Fruit fly (Drosophila melanogaster): ENCODE results near the gene MED31.

The MED31 gene

dm6 chr3R:4658991-4659933 lies 17.5 kb downstream of the MED31 start, which contains the start of gene smash (continued):
- peak; percentile 34 for TF ChIP-seq CG3032 (tag; optimal IDR thresholded peaks at IDR 0.05)
- peak; percentile 22 for TF ChIP-seq CG8632 (GFP tag; optimal IDR thresholded peaks at IDR 0.05)
- no peak for TF ChIP-seq Eip93F (GFP tag; optimal IDR thresholded peaks at IDR 0.05)
- peak; percentile 15 for TF ChIP-seq topi (GFP tag; optimal IDR thresholded peaks at IDR 0.05)
- TF ChIP-seq Sox102F (GFP tag; optimal IDR thresholded peaks at IDR 0.05) = no peak
- no peak for TF ChIP-seq fd59A (GFP tag; optimal IDR thresholded peaks at IDR 0.05)
- no peak for TF ChIP-seq acj6 (GFP tag; optimal IDR thresholded peaks at IDR 0.05)
- no peak for TF ChIP-seq CG9139 (GFP tag; optimal IDR thresholded peaks at IDR 0.05)
- peak; percentile 53 to 69 for TF ChIP-seq ss (GFP tag; optimal IDR thresholded peaks at IDR 0.05)
- TF ChIP-seq Gug (GFP tag; IDR thresholded peaks at IDR 0.05) = no peak
- peak; percentile 61 for TF ChIP-seq net (GFP tag; optimal IDR thresholded peaks at IDR 0.05)
- TF ChIP-seq Eip75B (GFP tag; optimal IDR thresholded peaks at IDR 0.05) = peak; percentile 63
- peak; percentile 26 for TF ChIP-seq CG6276 (GFP tag; optimal IDR thresholded peaks at IDR 0.05)
- peak; percentile 51 for TF ChIP-seq Met (GFP tag; optimal IDR thresholded peaks at IDR 0.05)

- TF ChIP-seq OdsH (GFP tag; optimal IDR thresholded peaks at IDR 0.05) (no peak), fkh (GFP tag; optimal IDR thresholded peaks at IDR 0.05) (peak; percentile 90)
Measured at dm6 chr3R:4659934-4660353, 18.2 kb downstream of the MED31 start.

dm6 chr3R:4661640-4662039 lies 19.9 kb downstream of the MED31 start:
- peak; percentile 30 for TF ChIP-seq Eip78C (GFP tag)
- peak; percentile 56 for TF ChIP-seq Hr4 (GFP tag; optimal IDR thresholded peaks at IDR 0.05)
- peak; percentile 8 for TF ChIP-seq Lpt (GFP tag; optimal IDR thresholded peaks at IDR 0.05)
- peak; percentile 59 for TF ChIP-seq CG32006 (GFP tag; optimal IDR thresholded peaks at IDR 0.05)
- TF ChIP-seq CG6276 (GFP tag; optimal IDR thresholded peaks at IDR 0.05) = no peak
- TF ChIP-seq Eip93F (GFP tag; optimal IDR thresholded peaks at IDR 0.05) = no peak
- TF ChIP-seq Hr38 (GFP tag; optimal IDR thresholded peaks at IDR 0.05) = no peak
- no peak for TF ChIP-seq OdsH (GFP tag; optimal IDR thresholded peaks at IDR 0.05)
- no peak for TF ChIP-seq dac (GFP tag; optimal IDR thresholded peaks at IDR 0.05)
- TF ChIP-seq CG6854 (GFP tag; optimal IDR thresholded peaks at IDR 0.05) = no peak
- 0 out of 3 replicates have a peak, but pooled peaks have one; percentile 33 for TF ChIP-seq CG8119 (GFP tag; IDR thresholded peaks at IDR 0.05)
- TF ChIP-seq salr (GFP tag; optimal IDR thresholded peaks at IDR 0.05) = peak in 1 of 2 experiments; percentile 17
- no peak for TF ChIP-seq net (GFP tag; optimal IDR thresholded peaks at IDR 0.05)

DNA sequence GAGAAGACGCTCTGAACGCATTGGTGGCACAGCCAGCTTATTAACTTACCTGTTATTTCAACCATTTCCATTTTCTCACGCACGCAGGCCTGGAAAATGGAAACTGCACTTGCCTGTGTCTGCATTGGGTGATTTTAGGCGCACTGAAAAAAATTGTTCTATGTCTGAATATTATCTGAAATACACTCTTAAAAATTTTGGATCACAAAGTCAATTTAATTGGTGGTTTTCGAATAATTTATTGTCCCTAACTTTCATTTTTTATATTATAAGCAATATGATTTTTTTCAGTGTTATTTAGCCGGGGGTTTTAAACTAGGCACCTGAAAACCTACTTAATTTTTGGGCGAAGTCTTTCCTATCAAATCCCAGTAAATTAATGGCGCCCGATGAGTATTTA lies 21.3 kb downstream of the MED31 start:
- TF ChIP-seq Hr38 (GFP tag; optimal IDR thresholded peaks at IDR 0.05) (no peak), fd59A (GFP tag; optimal IDR thresholded peaks at IDR 0.05) (peak; percentile 27), CG1621 (tag; optimal IDR thresholded peaks at IDR 0.05) (peak; percentile 9), Sox102F (GFP tag; optimal IDR thresholded peaks at IDR 0.05) (no peak), OdsH (GFP tag; optimal IDR thresholded peaks at IDR 0.05) (peak; percentile 73), CG11762 (GFP tag; optimal IDR thresholded peaks at IDR 0.05; ENCODE audit: insufficient read depth) (peak; percentile 27), CG6808 (GFP tag; optimal IDR thresholded peaks at IDR 0.05) (peak; percentile 54), CG10631 (GFP tag; optimal IDR thresholded peaks at IDR 0.05) (peak; percentile 55), esn (GFP tag; optimal IDR thresholded peaks at IDR 0.05) (peak; percentile 25), lz (GFP tag; optimal IDR thresholded peaks at IDR 0.05) (peak; percentile 36), CG31627 (GFP tag; optimal IDR thresholded peaks at IDR 0.05) (peak; percentile 22), CG8119 (GFP tag; IDR thresholded peaks at IDR 0.05) (peak; percentile 86), dac (GFP tag; optimal IDR thresholded peaks at IDR 0.05) (peak; percentile 34), CG34406 (GFP tag; optimal IDR thresholded peaks at IDR 0.05) (peak; percentile 48), Smox (GFP tag; optimal IDR thresholded peaks at IDR 0.05) (no peak), CG11902 (GFP tag; optimal IDR thresholded peaks at IDR 0.05) (peak; percentile 17), dsx (GFP tag; optimal IDR thresholded peaks at IDR 0.05; ENCODE audit: poor library complexity, severe bottlenecking) (peak; percentile 14), Eip78C (GFP tag) (peak; percentile 93), CG6854 (GFP tag; optimal IDR thresholded peaks at IDR 0.05) (no peak), eg (GFP tag; IDR thresholded peaks at IDR 0.05) (peak; percentile 88), Blimp-1 (GFP tag; optimal IDR thresholded peaks at IDR 0.05) (no peak), CG9139 (GFP tag; optimal IDR thresholded peaks at IDR 0.05) (peak; percentile 15), Eip75B (GFP tag; optimal IDR thresholded peaks at IDR 0.05) (peak; percentile 68), vri (GFP tag; optimal IDR thresholded peaks at IDR 0.05) (no peak), Sox15 (GFP tag; optimal IDR thresholded peaks at IDR 0.05) (peak; percentile 16), ss (GFP tag; optimal IDR thresholded peaks at IDR 0.05) (peak; percentile 1 to 40), CG11294 (GFP tag; IDR thresholded peaks at IDR 0.05) (peak; percentile 64), Lpt (GFP tag; optimal IDR thresholded peaks at IDR 0.05) (peak; percentile 62)

Data from whole organism, prepupa.